Worm (Caenorhabditis elegans) whole organism, early embryonic: ENCODE data around the gene T25D1.2.
"Not testable (repeated sequence)": the region's sequence is repeated elsewhere in the genome, so short reads cannot be mapped to it uniquely, and the experiment has no call there.

Experiments
- B0310.2 ChIP-seq: sonication (generic microtip); optimal IDR thresholded peaks from 2 replicates; lab custom pipeline; 2016; ENCODE audit warnings: mild to moderate bottlenecking, missing genetic modification characterization, missing compliant biosample characterization
- F13C5.2 ChIP-seq: sonication (generic microtip); optimal IDR thresholded peaks from 2 replicates; lab custom pipeline; 2017; ENCODE audit warnings: mild to moderate bottlenecking, missing genetic modification characterization, inconsistent platforms, missing compliant biosample characterization
- aly-1 ChIP-seq: sonication (generic microtip); optimal IDR thresholded peaks from 2 replicates; lab custom pipeline; 2016; ENCODE audit warnings: missing genetic modification characterization, missing compliant biosample characterization
- ama-1 ChIP-seq: fragments of 150-350 bp; optimal IDR thresholded peaks from 2 replicates; lab custom pipeline; 2014
- ceh-13 ChIP-seq: fragments of 200-800 bp; sonication (Bioruptor generic); optimal IDR thresholded peaks from 2 replicates; lab custom pipeline; 2018; ENCODE audit warnings: mild to moderate bottlenecking, missing genetic modification characterization, missing compliant biosample characterization
- ceh-36 ChIP-seq: sonication (generic microtip); optimal IDR thresholded peaks from 2 replicates; lab custom pipeline; 2016; ENCODE audit warnings: missing genetic modification characterization, inconsistent platforms, missing compliant biosample characterization
- ets-7 ChIP-seq: sonication (generic microtip); optimal IDR thresholded peaks from 2 replicates; lab custom pipeline; 2016; ENCODE audit warnings: missing genotype, missing genetic modification characterization, missing compliant biosample characterization
- flt-1 ChIP-seq: fragments of 200-800 bp; sonication (Bioruptor generic); IDR thresholded peaks from 2 replicates; pipeline ENCODE4 v1.3.6; 2022; ENCODE audit warnings: missing genetic modification characterization, missing compliant biosample characterization
- hmbx-1 ChIP-seq: sonication (generic microtip); optimal IDR thresholded peaks from 2 replicates; lab custom pipeline; 2016; ENCODE audit warnings: mild to moderate bottlenecking, missing genetic modification characterization, missing compliant biosample characterization
- hmg-4 ChIP-seq: fragments of 200-800 bp; sonication (Bioruptor generic); optimal IDR thresholded peaks from 2 replicates; lab custom pipeline; 2018; ENCODE audit warnings: mild to moderate bottlenecking, missing genetic modification characterization, missing compliant biosample characterization
- hnd-1 ChIP-seq: sonication (generic microtip); optimal IDR thresholded peaks from 2 replicates; lab custom pipeline; 2016; ENCODE audit warnings: missing genetic modification characterization, missing compliant biosample characterization
- pes-1 ChIP-seq: fragments of 200-800 bp; sonication (Bioruptor generic); IDR thresholded peaks from 2 replicates; pipeline ENCODE4 v1.3.6; 2022; ENCODE audit warnings: missing genetic modification reagents, missing genetic modification characterization, missing compliant biosample characterization
- scrt-1 ChIP-seq: fragments of 200-800 bp; sonication (Bioruptor generic); IDR thresholded peaks from 2 replicates; pipeline ENCODE4 v1.3.6; 2022; ENCODE audit warnings: missing genetic modification characterization, missing compliant biosample characterization
- sea-1 ChIP-seq: fragments of 200-800 bp; sonication (Bioruptor generic); conservative IDR thresholded peaks from 2 replicates; pipeline ENCODE4 v1.3.6; 2022; ENCODE audit warnings: missing genetic modification characterization, missing compliant biosample characterization
- tbx-11 ChIP-seq: fragments of 200-800 bp; sonication (Bioruptor generic); IDR thresholded peaks from 2 replicates; pipeline ENCODE4 v1.3.6; 2022; ENCODE audit warnings: missing genetic modification characterization, missing compliant biosample characterization
- tbx-37 ChIP-seq: fragments of 200-800 bp; sonication (Bioruptor generic); conservative IDR thresholded peaks from 2 replicates; pipeline ENCODE4 v1.3.6; 2022; ENCODE audit warnings: missing genetic modification reagents, missing genetic modification characterization, missing compliant biosample characterization
- tra-4 ChIP-seq: sonication (generic microtip); optimal IDR thresholded peaks from 2 replicates; lab custom pipeline; 2017; ENCODE audit warnings: missing genetic modification characterization, missing compliant biosample characterization

Gene T25D1.2

ce11 chrX:16515265-16515664, at the start of gene T25D1.2:
Gene T25D1.2, plus strand, starts transcription at chrX:16515565.
- not testable (repeated sequence) for TF ChIP-seq hmg-4 (GFP tag; lab: Kevin White, UChicago); ets-7 (tag; lab: Kevin White, UChicago); ama-1 (lab: Kevin White, UChicago)

ce11 chrX:16466157-16466556, 49.2 kb upstream of the T25D1.2 start:
- TF ChIP-seq tbx-11 (GFP tag; lab: Robert Waterston, UW) (no peak), F13C5.2 (tag; lab: Kevin White, UChicago) (no peak), B0310.2 (no peak), flt-1 (GFP tag; lab: Robert Waterston, UW) (no peak), ceh-36 (tag; lab: Kevin White, UChicago) (no peak), hmbx-1 (tag; lab: Kevin White, UChicago) (no peak), pes-1 (no peak), aly-1 (tag; lab: Kevin White, UChicago) (no peak), ceh-13 (GFP tag; lab: Kevin White, UChicago) (no peak), hmg-4 (GFP tag; lab: Kevin White, UChicago) (no peak), ama-1 (lab: Kevin White, UChicago) (no peak)

- TF ChIP-seq tbx-37 = no peak
- TF ChIP-seq ceh-36 (tag; lab: Kevin White, UChicago) = no peak
- no peak for TF ChIP-seq tra-4 (tag; lab: Kevin White, UChicago)
- TF ChIP-seq ama-1 (lab: Kevin White, UChicago) = no peak
- TF ChIP-seq sea-1 (GFP tag; lab: Robert Waterston, UW) = no peak
- no peak for TF ChIP-seq flt-1 (GFP tag; lab: Robert Waterston, UW)
- no peak for TF ChIP-seq tbx-11 (GFP tag; lab: Robert Waterston, UW)
- no peak for TF ChIP-seq hmbx-1 (tag; lab: Kevin White, UChicago)
- no peak for TF ChIP-seq ets-7 (tag; lab: Kevin White, UChicago)
- TF ChIP-seq hnd-1 = no peak
- TF ChIP-seq B0310.2 = no peak
- TF ChIP-seq F13C5.2 (tag; lab: Kevin White, UChicago) = no peak
- no peak for TF ChIP-seq scrt-1 (GFP tag; lab: Robert Waterston, UW)
- TF ChIP-seq hmg-4 (GFP tag; lab: Kevin White, UChicago) = no peak
- TF ChIP-seq aly-1 (tag; lab: Kevin White, UChicago) = no peak
- TF ChIP-seq pes-1 = no peak
- TF ChIP-seq ceh-13 (GFP tag; lab: Kevin White, UChicago) = no peak
Observed at ce11 chrX:16468845-16469244, 46.5 kb upstream of the T25D1.2 start.

- no peak for TF ChIP-seq B0310.2
- no peak for TF ChIP-seq F13C5.2 (tag; lab: Kevin White, UChicago)
- TF ChIP-seq scrt-1 (GFP tag; lab: Robert Waterston, UW) = no peak
- TF ChIP-seq sea-1 (GFP tag; lab: Robert Waterston, UW) = no peak
- no peak for TF ChIP-seq hmg-4 (GFP tag; lab: Kevin White, UChicago)
- no peak for TF ChIP-seq pes-1
- TF ChIP-seq ceh-36 (tag; lab: Kevin White, UChicago) = no peak
- no peak for TF ChIP-seq flt-1 (GFP tag; lab: Robert Waterston, UW)
- TF ChIP-seq aly-1 (tag; lab: Kevin White, UChicago) = no peak
- TF ChIP-seq hmbx-1 (tag; lab: Kevin White, UChicago) = no peak
- TF ChIP-seq tbx-37 = no peak
Observed at ce11 chrX:16470758-16471157, 44.6 kb upstream of the T25D1.2 start, which contains the start of gene F38E9.1. Gene F38E9.1, plus strand, starts transcription at chrX:16471058.

- no peak for TF ChIP-seq tbx-11 (GFP tag; lab: Robert Waterston, UW)
- TF ChIP-seq hmg-4 (GFP tag; lab: Kevin White, UChicago) = no peak
- TF ChIP-seq F13C5.2 (tag; lab: Kevin White, UChicago) = no peak
- TF ChIP-seq hmbx-1 (tag; lab: Kevin White, UChicago) = no peak
- TF ChIP-seq pes-1 = no peak
- TF ChIP-seq scrt-1 (GFP tag; lab: Robert Waterston, UW) = no peak
- TF ChIP-seq ceh-36 (tag; lab: Kevin White, UChicago) = no peak
- no peak for TF ChIP-seq ceh-13 (GFP tag; lab: Kevin White, UChicago)
- TF ChIP-seq hnd-1 = no peak
- no peak for TF ChIP-seq tbx-37
- no peak for TF ChIP-seq flt-1 (GFP tag; lab: Robert Waterston, UW)
- TF ChIP-seq B0310.2 = no peak
- no peak for TF ChIP-seq ama-1 (lab: Kevin White, UChicago)
- TF ChIP-seq sea-1 (GFP tag; lab: Robert Waterston, UW) = no peak
- no peak for TF ChIP-seq tra-4 (tag; lab: Kevin White, UChicago)
- TF ChIP-seq ets-7 (tag; lab: Kevin White, UChicago) = no peak
- TF ChIP-seq aly-1 (tag; lab: Kevin White, UChicago) = no peak
Observed at ce11 chrX:16480232-16480631, 35.1 kb upstream of the T25D1.2 start.

- TF ChIP-seq hmg-4 (GFP tag; lab: Kevin White, UChicago) = no peak
- TF ChIP-seq scrt-1 (GFP tag; lab: Robert Waterston, UW) = no peak
- TF ChIP-seq tra-4 (tag; lab: Kevin White, UChicago) = no peak
- no peak for TF ChIP-seq tbx-11 (GFP tag; lab: Robert Waterston, UW)
- TF ChIP-seq aly-1 (tag; lab: Kevin White, UChicago) = no peak
- TF ChIP-seq flt-1 (GFP tag; lab: Robert Waterston, UW) = no peak
- TF ChIP-seq tbx-37 = no peak
- no peak for TF ChIP-seq ceh-13 (GFP tag; lab: Kevin White, UChicago)
- TF ChIP-seq ceh-36 (tag; lab: Kevin White, UChicago) = no peak
- TF ChIP-seq pes-1 = no peak
- no peak for TF ChIP-seq hmbx-1 (tag; lab: Kevin White, UChicago)
- TF ChIP-seq ama-1 (lab: Kevin White, UChicago) = no peak
- TF ChIP-seq F13C5.2 (tag; lab: Kevin White, UChicago) = no peak
- no peak for TF ChIP-seq B0310.2
- no peak for TF ChIP-seq ets-7 (tag; lab: Kevin White, UChicago)
- TF ChIP-seq sea-1 (GFP tag; lab: Robert Waterston, UW) = no peak
- TF ChIP-seq hnd-1 = no peak
Observed at ce11 chrX:16481026-16481425, 34.3 kb upstream of the T25D1.2 start.

ce11 chrX:16482944-16483343, 32.4 kb upstream of the T25D1.2 start:
- TF ChIP-seq tbx-37 = no peak
- no peak for TF ChIP-seq tbx-11 (GFP tag; lab: Robert Waterston, UW)
- TF ChIP-seq ceh-36 (tag; lab: Kevin White, UChicago) = no peak
- TF ChIP-seq hmg-4 (GFP tag; lab: Kevin White, UChicago) = no peak
- no peak for TF ChIP-seq hmbx-1 (tag; lab: Kevin White, UChicago)
- TF ChIP-seq F13C5.2 (tag; lab: Kevin White, UChicago) = no peak
- TF ChIP-seq flt-1 (GFP tag; lab: Robert Waterston, UW) = no peak
- no peak for TF ChIP-seq hnd-1
- no peak for TF ChIP-seq ets-7 (tag; lab: Kevin White, UChicago)
- no peak for TF ChIP-seq pes-1
